Fruit fly (Drosophila melanogaster) S2 (cell line): ENCODE measurements around the gene tbrd-1.

ENCODE experiments used
- CG8478 ChIP-seq: fragments of >200 bp; optimal IDR thresholded peaks from 2 replicates; lab custom pipeline; 2018
- CTCF ChIP-seq, 2 experiments: fragments of >200 bp; optimal IDR thresholded peaks; 2 replicates each; lab custom pipeline; 2018

tbrd-1 gene

dm6 chr3R:23903425-23903824, 10.1 kb upstream of the tbrd-1 start:
- TF ChIP-seq CG8478 (lab: Kevin White, UChicago) (no peak), CTCF (optimal IDR thresholded peaks at IDR 0.05; lab: Kevin White, UChicago) (no peak)

DNA sequence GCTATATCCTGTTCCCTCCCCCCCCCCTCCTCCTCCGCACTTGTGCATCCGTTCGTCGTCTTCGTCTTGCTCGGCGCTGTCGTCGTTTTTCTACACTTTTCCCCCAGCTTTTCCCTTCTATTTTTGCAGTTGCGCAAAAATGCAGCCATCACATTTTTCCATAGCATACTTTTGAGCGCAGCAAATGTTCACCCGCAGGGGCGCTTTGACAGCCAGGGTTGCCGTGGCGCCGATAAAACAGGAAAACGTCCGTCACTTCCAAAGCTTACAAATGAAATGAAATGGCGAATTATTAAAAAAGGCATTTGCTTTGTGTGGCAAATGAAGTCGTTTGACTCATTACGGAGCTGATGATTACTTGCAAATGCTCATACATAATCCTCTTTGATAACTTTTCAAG, 9.2 kb upstream of the tbrd-1 start:
- TF ChIP-seq CG8478 (lab: Kevin White, UChicago) = no peak
- peak; percentile 8 to 22 for TF ChIP-seq CTCF (optimal IDR thresholded peaks at IDR 0.05; lab: Kevin White, UChicago)

- TF ChIP-seq CG8478 (lab: Kevin White, UChicago) (no peak), CTCF (optimal IDR thresholded peaks at IDR 0.05; lab: Kevin White, UChicago) (no peak)
These were observed 8.7 kb upstream of the tbrd-1 start for dm6 chr3R:23902034-23902433.

- TF ChIP-seq CG8478 (lab: Kevin White, UChicago) (no peak), CTCF (optimal IDR thresholded peaks at IDR 0.05; lab: Kevin White, UChicago) (peak; percentile 57 to 65)
These were observed 6.7 kb upstream of the tbrd-1 start for dm6 chr3R:23900092-23900491.

dm6 chr3R:23890886-23891285, 2.5 kb downstream of the tbrd-1 start, which contains the start of gene TfIIA-S:
TSS of gene TfIIA-S (minus strand) at chr3R:23891060.
- TF ChIP-seq CTCF (optimal IDR thresholded peaks at IDR 0.05; lab: Kevin White, UChicago) = peak; percentile 97 to 98
- no peak for TF ChIP-seq CG8478 (lab: Kevin White, UChicago)

dm6 chr3R:23889922-23890321, 3.4 kb downstream of the tbrd-1 start, which contains the start of gene Pli:
TSS of gene Pli (minus strand) at chr3R:23890052.
- TF ChIP-seq CTCF (optimal IDR thresholded peaks at IDR 0.05; lab: Kevin White, UChicago) = peak; percentile 59 to 63
- no peak for TF ChIP-seq CG8478 (lab: Kevin White, UChicago)

DNA sequence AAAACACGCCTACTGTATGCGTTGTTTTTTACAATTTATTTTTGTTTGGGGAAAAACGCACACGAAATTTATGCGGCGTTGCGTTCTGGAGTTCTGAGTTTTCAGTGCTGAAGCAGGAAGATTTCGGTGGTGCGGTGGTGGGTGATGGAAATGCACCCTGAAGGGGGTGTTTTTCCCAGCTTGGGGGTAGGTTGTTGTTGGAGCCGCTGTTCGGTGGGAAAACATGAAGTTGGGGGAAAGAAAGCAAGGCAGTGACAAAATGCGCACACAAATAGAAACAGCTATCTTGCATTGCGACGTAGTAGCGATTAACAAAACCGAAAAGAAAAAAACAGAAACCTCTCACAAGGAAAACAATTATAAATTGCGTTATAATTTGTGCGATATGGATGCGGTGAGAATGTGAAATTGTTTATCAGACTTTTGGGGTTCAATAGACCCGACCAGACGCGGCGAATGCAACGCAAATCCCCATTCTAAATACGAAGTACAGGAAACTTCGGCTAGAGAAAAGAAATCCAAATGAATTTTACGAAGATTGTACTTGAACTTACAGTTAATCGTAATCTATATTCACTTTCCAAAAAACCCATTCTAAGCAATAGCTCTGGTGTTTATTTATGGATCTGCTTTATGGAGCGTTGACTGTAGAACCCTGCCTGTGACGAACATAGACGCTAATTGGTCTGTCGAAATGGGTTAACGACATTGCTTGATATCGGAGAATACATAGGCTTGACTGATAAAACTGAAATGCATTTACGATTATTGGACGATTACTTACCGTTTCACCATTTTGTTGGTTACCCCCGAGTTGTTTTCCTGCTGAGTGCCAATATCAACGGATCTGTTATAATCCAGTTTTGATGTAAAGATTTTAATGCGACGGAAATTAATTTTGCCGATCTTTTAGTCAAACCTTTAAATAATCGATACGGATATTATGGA, 4.8 kb downstream of the tbrd-1 start:
- no peak for TF ChIP-seq CG8478 (lab: Kevin White, UChicago)
- no peak for TF ChIP-seq CTCF (optimal IDR thresholded peaks at IDR 0.05; lab: Kevin White, UChicago)

dm6 chr3R:23887572-23887971, 5.8 kb downstream of the tbrd-1 start:
- TF ChIP-seq CTCF (optimal IDR thresholded peaks at IDR 0.05; lab: Kevin White, UChicago) (no peak), CG8478 (lab: Kevin White, UChicago) (no peak)

- TF ChIP-seq CG8478 (lab: Kevin White, UChicago) = no peak
- TF ChIP-seq CTCF (optimal IDR thresholded peaks at IDR 0.05; lab: Kevin White, UChicago) = no peak
These were observed 6.3 kb downstream of the tbrd-1 start for dm6 chr3R:23887096-23887421.

- TF ChIP-seq CG8478 (lab: Kevin White, UChicago) = no peak
- TF ChIP-seq CTCF (optimal IDR thresholded peaks at IDR 0.05; lab: Kevin White, UChicago) = no peak
These were observed 6.9 kb downstream of the tbrd-1 start for dm6 chr3R:23886270-23887095.

DNA sequence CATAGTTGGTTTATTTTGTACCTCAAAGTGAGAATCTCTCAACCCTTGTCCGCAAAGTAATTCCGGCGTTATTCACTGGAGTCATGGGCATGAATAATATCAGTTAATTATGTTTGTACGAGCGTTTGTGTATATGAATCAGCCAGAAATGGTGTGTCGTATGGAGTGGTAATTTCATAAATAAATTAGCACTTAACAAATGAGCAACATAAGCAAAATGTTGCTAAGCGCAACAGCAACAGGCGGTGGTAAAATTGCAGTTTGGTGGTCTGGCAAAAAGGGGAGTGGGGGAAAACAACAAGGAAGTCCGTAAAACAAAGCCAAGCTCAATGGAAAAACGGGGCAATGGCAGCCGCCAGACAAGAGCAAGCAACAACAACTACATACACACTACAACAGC, 7.7 kb downstream of the tbrd-1 start:
- TF ChIP-seq CTCF (optimal IDR thresholded peaks at IDR 0.05; lab: Kevin White, UChicago) (no peak), CG8478 (lab: Kevin White, UChicago) (no peak)

DNA sequence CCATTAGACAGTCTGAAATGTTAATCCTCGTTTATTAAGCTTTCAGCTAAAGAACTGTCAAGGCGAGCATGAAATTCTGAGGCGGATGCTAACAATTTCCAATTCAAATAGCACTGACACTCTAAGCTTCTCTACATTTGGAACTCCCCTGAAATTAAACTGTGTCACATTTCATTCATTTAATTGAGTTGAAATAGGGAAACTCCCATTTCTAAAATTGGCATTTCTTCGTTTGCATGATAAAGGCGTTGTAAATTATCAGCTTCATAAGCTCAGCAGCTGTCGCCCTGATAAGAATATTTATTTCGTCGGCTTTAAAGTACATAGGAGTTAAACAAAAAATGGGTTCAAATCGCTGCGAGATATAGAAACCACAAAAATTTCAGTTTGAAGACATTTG, 8.2 kb downstream of the tbrd-1 start:
- no peak for TF ChIP-seq CG8478 (lab: Kevin White, UChicago)
- TF ChIP-seq CTCF (optimal IDR thresholded peaks at IDR 0.05; lab: Kevin White, UChicago) = no peak

DNA sequence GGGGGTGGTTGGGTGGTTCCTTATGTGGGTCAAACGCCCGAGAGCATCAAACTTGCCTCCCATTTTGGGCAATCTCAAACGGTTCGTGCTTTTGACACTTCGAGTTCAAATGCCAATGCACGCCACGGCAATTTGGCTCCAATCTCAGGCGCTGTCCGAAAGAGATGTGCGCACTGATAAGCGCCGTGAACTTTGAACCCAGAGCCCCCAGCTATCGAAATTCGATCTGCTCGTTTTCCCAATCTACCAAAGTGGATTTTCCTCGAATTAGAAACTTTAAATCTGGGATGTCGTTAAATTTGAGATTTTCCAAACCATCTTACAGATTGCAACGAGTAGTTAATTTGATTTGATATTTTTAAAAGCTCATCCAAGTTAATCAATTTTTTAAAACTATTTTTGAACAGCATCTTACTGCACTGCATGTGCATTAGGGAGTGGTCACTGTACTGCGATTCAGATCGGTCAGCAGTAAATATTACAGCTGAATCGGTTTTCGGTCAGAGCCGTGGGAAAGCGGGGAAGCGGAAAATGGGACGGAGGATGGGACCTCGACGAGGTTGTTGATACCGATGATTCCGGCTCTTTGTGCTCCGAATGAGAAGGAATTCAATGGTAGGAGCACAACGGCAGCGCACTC, 9.2 kb downstream of the tbrd-1 start:
- TF ChIP-seq CTCF (optimal IDR thresholded peaks at IDR 0.05; lab: Kevin White, UChicago) = no peak
- TF ChIP-seq CG8478 (lab: Kevin White, UChicago) = no peak

DNA sequence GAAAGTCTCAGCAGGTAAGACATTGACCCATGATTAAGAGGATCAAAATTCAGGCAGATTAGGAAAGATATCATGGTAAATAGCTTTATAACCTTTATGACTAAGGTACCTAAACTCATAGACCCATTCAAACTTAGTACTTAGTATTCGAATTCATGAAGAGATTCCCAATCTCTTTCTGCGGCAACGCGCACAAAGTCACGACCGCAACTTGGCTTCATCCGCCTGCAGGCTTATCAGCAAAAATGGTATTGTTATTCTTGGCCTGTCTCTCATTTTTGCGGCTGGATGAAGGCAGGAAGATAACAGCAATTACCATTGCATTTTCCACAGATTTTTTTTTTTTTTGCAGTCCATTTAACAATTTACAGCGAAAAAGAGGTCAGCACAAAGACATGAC, 13.1 kb downstream of the tbrd-1 start:
- TF ChIP-seq CG8478 (lab: Kevin White, UChicago) (no peak), CTCF (optimal IDR thresholded peaks at IDR 0.05; lab: Kevin White, UChicago) (no peak)
